Fruit fly (Drosophila melanogaster) whole organism, embryonic: ENCODE measurements around the gene CG18649.

ENCODE experiments used
- Adf1 ChIP-seq: fragments of 200-800 bp; sonication (Bioruptor generic); IDR thresholded peaks from 2 replicates; pipeline ENCODE4 v1.3.6; 2022; ENCODE audit warnings: missing biosample characterization, missing genetic modification characterization
- Aef1 ChIP-seq: fragments of 200-800 bp; sonication (Bioruptor generic); IDR thresholded peaks from 3 replicates; pipeline ENCODE4 v1.3.6; 2022; ENCODE audit warnings: missing biosample characterization, missing genetic modification characterization
- BtbVII ChIP-seq: fragments of 200-800 bp; sonication (Bioruptor generic); optimal IDR thresholded peaks from 3 replicates; lab custom pipeline; 2017; ENCODE audit warnings: missing biosample characterization, mild to moderate bottlenecking, missing genetic modification characterization
- CG12104 ChIP-seq: fragments of 200-800 bp; sonication (Bioruptor generic); optimal IDR thresholded peaks from 3 replicates; lab custom pipeline; 2016; ENCODE audit warnings: missing biosample characterization, missing genetic modification characterization
- CG12942 ChIP-seq: fragments of 200-800 bp; sonication (Bioruptor generic); optimal IDR thresholded peaks from 3 replicates; lab custom pipeline; 2016; ENCODE audit warnings: missing biosample characterization, missing genetic modification characterization
- CG13424 ChIP-seq: fragments of 200-800 bp; sonication (Bioruptor generic); optimal IDR thresholded peaks from 2 replicates; lab custom pipeline; 2019; ENCODE audit warnings: missing biosample characterization, mild to moderate bottlenecking, missing genetic modification characterization, moderate library complexity
- CG14860 ChIP-seq: fragments of 200-800 bp; sonication (Bioruptor generic); IDR thresholded peaks from 3 replicates; pipeline ENCODE4 v1.3.6; 2022; ENCODE audit warnings: missing biosample characterization, missing genetic modification characterization; ENCODE audit not compliant: partially characterized antibody
- CG17612 ChIP-seq: fragments of 200-800 bp; sonication (Bioruptor generic); IDR thresholded peaks from 2 replicates; pipeline ENCODE4 v1.3.6; 2022; ENCODE audit warnings: missing biosample characterization, missing genetic modification characterization
- CG2712 ChIP-seq: fragments of 200-800 bp; optimal IDR thresholded peaks from 3 replicates; lab custom pipeline; 2019; ENCODE audit warnings: missing biosample characterization, mild to moderate bottlenecking, missing genetic modification characterization, moderate library complexity
- CG31365 ChIP-seq: fragments of 200-800 bp; sonication (Bioruptor generic); optimal IDR thresholded peaks from 2 replicates; lab custom pipeline; 2018; ENCODE audit warnings: missing biosample characterization, mild to moderate bottlenecking, missing genetic modification characterization
- CG32767 ChIP-seq: fragments of 200-800 bp; sonication (Bioruptor generic); IDR thresholded peaks from 2 replicates; pipeline ENCODE4 v1.3.6; 2022; ENCODE audit warnings: missing biosample characterization, missing genetic modification characterization
- CG34376 ChIP-seq: fragments of 200-800 bp; sonication (Bioruptor generic); optimal IDR thresholded peaks from 2 replicates; lab custom pipeline; 2018; ENCODE audit warnings: missing biosample characterization, mild to moderate bottlenecking, missing genetic modification characterization
- CG34422 ChIP-seq: fragments of 200-800 bp; sonication (Bioruptor generic); IDR thresholded peaks from 3 replicates; pipeline ENCODE4 v1.3.6; 2022; ENCODE audit warnings: missing biosample characterization, missing genetic modification characterization
- CG5180 ChIP-seq: fragments of 200-800 bp; sonication (Bioruptor generic); optimal IDR thresholded peaks from 3 replicates; lab custom pipeline; 2017; ENCODE audit warnings: missing biosample characterization, missing genetic modification characterization, mild to moderate bottlenecking, moderate library complexity, missing genetic modification reagents
- CG5245 ChIP-seq: fragments of 200-800 bp; sonication (Bioruptor generic); optimal IDR thresholded peaks from 3 replicates; lab custom pipeline; 2016; ENCODE audit warnings: missing biosample characterization, missing genetic modification characterization
- CG6272 ChIP-seq: fragments of 200-800 bp; sonication (Bioruptor generic); IDR thresholded peaks from 2 replicates; pipeline ENCODE4 v1.3.6; 2022; ENCODE audit warnings: missing biosample characterization, missing genetic modification characterization
- CG7745 ChIP-seq: fragments of 200-800 bp; sonication (Bioruptor generic); optimal IDR thresholded peaks from 2 replicates; lab custom pipeline; 2018; ENCODE audit warnings: missing biosample characterization, mild to moderate bottlenecking, missing genetic modification characterization, moderate library complexity
- CTCF ChIP-seq: fragments of 200-800 bp; sonication (Bioruptor generic); optimal IDR thresholded peaks from 2 replicates; lab custom pipeline; 2017; ENCODE audit warnings: missing biosample characterization, mild to moderate bottlenecking, missing genetic modification characterization, moderate library complexity
- Camta ChIP-seq: fragments of 200-800 bp; sonication (Bioruptor generic); optimal IDR thresholded peaks from 2 replicates; lab custom pipeline; 2016; ENCODE audit warnings: missing biosample characterization, missing genetic modification characterization
- CoRest ChIP-seq: fragments of 200-800 bp; sonication (Bioruptor generic); optimal IDR thresholded peaks from 3 replicates; lab custom pipeline; 2018; ENCODE audit warnings: missing biosample characterization, mild to moderate bottlenecking, missing genetic modification characterization, moderate library complexity
- Dbx ChIP-seq: fragments of 200-800 bp; sonication (Bioruptor generic); IDR thresholded peaks from 3 replicates; pipeline ENCODE4 v1.3.6; 2022; ENCODE audit warnings: missing biosample characterization, missing genetic modification characterization
- Dp ChIP-seq: fragments of 200-800 bp; sonication (Bioruptor generic); optimal IDR thresholded peaks from 2 replicates; lab custom pipeline; 2018; ENCODE audit warnings: missing biosample characterization, mild to moderate bottlenecking, missing genetic modification characterization, moderate library complexity
- Dref ChIP-seq: fragments of 200-800 bp; sonication (Bioruptor generic); IDR thresholded peaks from 2 replicates; pipeline ENCODE4 v1.3.6; 2022; ENCODE audit warnings: missing biosample characterization, missing genetic modification characterization
- H2.0 ChIP-seq: fragments of 200-800 bp; sonication (Bioruptor generic); IDR thresholded peaks from 2 replicates; pipeline ENCODE4 v1.3.6; 2022; ENCODE audit warnings: missing biosample characterization, missing genetic modification characterization
- HLH54F ChIP-seq: fragments of 200-800 bp; sonication (Bioruptor generic); optimal IDR thresholded peaks from 3 replicates; lab custom pipeline; 2016; ENCODE audit warnings: missing biosample characterization, missing genetic modification characterization
- Hr78 ChIP-seq, 2 experiments: fragments of 200-800 bp in 1 of 2; fragments of >200 bp in 1 of 2; sonication (Bioruptor generic) in 1 of 2; optimal IDR thresholded peaks; 2 replicates each; lab custom pipeline; 2017 to 2019; ENCODE audit warnings: missing biosample characterization in 2 of 2, missing genetic modification characterization in 2 of 2, mild to moderate bottlenecking in 1 of 2, moderate library complexity in 1 of 2
- Kr ChIP-seq: fragments of 200-800 bp; sonication (Bioruptor generic); optimal IDR thresholded peaks from 2 replicates; lab custom pipeline; 2017; ENCODE audit warnings: missing biosample characterization, mild to moderate bottlenecking, missing genetic modification characterization
- PHDP ChIP-seq: fragments of 200-800 bp; sonication (Bioruptor generic); optimal IDR thresholded peaks from 3 replicates; lab custom pipeline; 2018; ENCODE audit warnings: missing biosample characterization, mild to moderate bottlenecking, missing genetic modification characterization, moderate library complexity
- Rfx ChIP-seq: fragments of 200-800 bp; sonication (Bioruptor generic); IDR thresholded peaks from 2 replicates; pipeline ENCODE4 v1.3.6; 2022; ENCODE audit warnings: missing biosample characterization, missing genetic modification characterization
- Sin3A ChIP-seq: fragments of >200 bp; optimal IDR thresholded peaks from 2 replicates; lab custom pipeline; 2018
- ac ChIP-seq: fragments of 200-800 bp; sonication (Bioruptor generic); optimal IDR thresholded peaks from 3 replicates; lab custom pipeline; 2017; ENCODE audit warnings: missing biosample characterization, mild to moderate bottlenecking, missing genetic modification characterization
- chif ChIP-seq, 2 experiments: fragments of 200-800 bp; sonication (Bioruptor generic); optimal IDR thresholded peaks; 3 replicates each; lab custom pipeline; 2016; ENCODE audit warnings: missing biosample characterization in 2 of 2, missing genetic modification characterization in 2 of 2
- chn ChIP-seq: fragments of 200-800 bp; sonication (Bioruptor generic); optimal IDR thresholded peaks from 2 replicates; lab custom pipeline; 2016; ENCODE audit warnings: missing biosample characterization, missing genetic modification characterization
- crp ChIP-seq, 2 experiments: fragments of 200-800 bp; sonication (Bioruptor generic); optimal IDR thresholded peaks; 2 replicates in 1 of 2; 3 replicates in 1 of 2; lab custom pipeline; 2017; ENCODE audit warnings: missing biosample characterization in 2 of 2, missing genetic modification characterization in 2 of 2, mild to moderate bottlenecking in 1 of 2, moderate library complexity in 1 of 2
- dysf ChIP-seq: fragments of 200-800 bp; sonication (Bioruptor generic); IDR thresholded peaks from 3 replicates; pipeline ENCODE4 v1.3.6; 2022; ENCODE audit warnings: missing biosample characterization, missing genetic modification characterization
- ewg ChIP-seq: fragments of 200-800 bp; sonication (Bioruptor generic); optimal IDR thresholded peaks from 3 replicates; lab custom pipeline; 2017; ENCODE audit warnings: mild to moderate bottlenecking, missing biosample characterization, missing genetic modification reagents, missing genetic modification characterization
- ftz-f1 ChIP-seq: fragments of 200-800 bp; sonication (Bioruptor generic); optimal IDR thresholded peaks from 2 replicates; lab custom pipeline; 2016; ENCODE audit warnings: missing biosample characterization, missing genetic modification characterization
- gcm2 ChIP-seq: fragments of 200-800 bp; sonication (Bioruptor generic); optimal IDR thresholded peaks from 2 replicates; lab custom pipeline; 2016; ENCODE audit warnings: missing biosample characterization, missing genetic modification characterization
- kah ChIP-seq: fragments of 200-800 bp; sonication (Bioruptor generic); optimal IDR thresholded peaks from 2 replicates; lab custom pipeline; 2018; ENCODE audit warnings: missing biosample characterization, mild to moderate bottlenecking, missing genetic modification characterization
- mld ChIP-seq: fragments of 200-800 bp; sonication (Bioruptor generic); IDR thresholded peaks from 3 replicates; pipeline ENCODE4 v1.3.6; 2022; ENCODE audit warnings: missing biosample characterization, missing genetic modification characterization; ENCODE audit not compliant: partially characterized antibody
- nmo ChIP-seq: fragments of 200-800 bp; sonication (Bioruptor generic); optimal IDR thresholded peaks from 2 replicates; lab custom pipeline; 2018; ENCODE audit warnings: missing biosample characterization, mild to moderate bottlenecking, missing genetic modification characterization, moderate library complexity
- oc ChIP-seq: fragments of 200-800 bp; sonication (Bioruptor generic); optimal IDR thresholded peaks from 2 replicates; lab custom pipeline; 2018; ENCODE audit warnings: missing biosample characterization, mild to moderate bottlenecking, missing genetic modification characterization, moderate library complexity
- p53 ChIP-seq: fragments of 200-800 bp; sonication (Bioruptor generic); optimal IDR thresholded peaks from 2 replicates; lab custom pipeline; 2016; ENCODE audit warnings: missing biosample characterization, missing genetic modification characterization
- pnt ChIP-seq: fragments of 200-800 bp; sonication (Bioruptor generic); optimal IDR thresholded peaks from 3 replicates; lab custom pipeline; 2016; ENCODE audit warnings: missing biosample characterization, missing genetic modification characterization
- prd ChIP-seq, 3 experiments: fragments of >200 bp in 2 of 3; fragments of 200-800 bp in 1 of 3; sonication (Bioruptor generic) in 1 of 3; optimal IDR thresholded peaks in 2 of 3; IDR thresholded peaks in 1 of 3; 2 replicates in 2 of 3; 3 replicates in 1 of 3; pipeline versions ENCODE4 v1.3.6 to Lab custom; 2017 to 2022; ENCODE audit warnings: missing biosample characterization in 1 of 3, missing genetic modification characterization in 1 of 3
- pzg ChIP-seq: fragments of 200-800 bp; sonication (Bioruptor generic); optimal IDR thresholded peaks from 3 replicates; lab custom pipeline; 2018; ENCODE audit warnings: missing biosample characterization, mild to moderate bottlenecking, missing genetic modification characterization, moderate library complexity
- tna ChIP-seq: fragments of 200-800 bp; sonication (Bioruptor generic); IDR thresholded peaks from 2 replicates; pipeline ENCODE4 v1.3.6; 2022; ENCODE audit warnings: missing biosample characterization, missing genetic modification characterization; ENCODE audit not compliant: partially characterized antibody
- toy ChIP-seq: fragments of 200-800 bp; sonication (Bioruptor generic); IDR thresholded peaks from 2 replicates; pipeline ENCODE4 v1.3.6; 2022; ENCODE audit warnings: missing biosample characterization, missing genetic modification characterization
- twi ChIP-seq: fragments of 200-800 bp; optimal IDR thresholded peaks from 2 replicates; lab custom pipeline; 2019; ENCODE audit warnings: missing biosample characterization, mild to moderate bottlenecking, missing genetic modification characterization, moderate library complexity
- tx ChIP-seq: fragments of 200-800 bp; sonication (Bioruptor generic); optimal IDR thresholded peaks from 2 replicates; lab custom pipeline; 2016; ENCODE audit warnings: missing biosample characterization, missing genetic modification characterization

The CG18649 gene

dm6 chr3L:15094589-15095288 lies 40.8 kb upstream of the CG18649 start, which contains the start of the genes sstn, Plp and GlyRS (continued):
- peak; percentile 41; the same call in 1 of the 3 replicates for TF ChIP-seq CG34422 (GFP tag; lab: Robert Waterston, UW)
- no peak for TF ChIP-seq CG34376 (GFP tag; lab: Kevin White, UChicago)
- TF ChIP-seq toy (GFP tag; lab: Robert Waterston, UW), result no peak
- TF ChIP-seq chn (GFP tag; lab: Kevin White, UChicago), result no peak
- TF ChIP-seq Dbx (GFP tag; lab: Robert Waterston, UW), result no peak
- 0 out of 2 replicates have a peak, but pooled peaks have one; percentile 24 for TF ChIP-seq Rfx (GFP tag; lab: Robert Waterston, UW)
- TF ChIP-seq Camta (GFP tag; lab: Kevin White, UChicago), result no peak
- TF ChIP-seq H2.0 (GFP tag; lab: Robert Waterston, UW), result no peak
- TF ChIP-seq pnt (GFP tag; lab: Kevin White, UChicago), result no peak
- TF ChIP-seq Aef1 (GFP tag; lab: Robert Waterston, UW), result no peak
- TF ChIP-seq CG12104 (GFP tag; lab: Kevin White, UChicago), result peak; percentile 39
- no peak for TF ChIP-seq Hr78 (GFP tag; optimal IDR thresholded peaks at IDR 0.05; lab: Kevin White, UChicago)
- no peak for TF ChIP-seq CG31365 (tag; lab: Kevin White, UChicago)
- no peak for TF ChIP-seq Kr (GFP tag; lab: Kevin White, UChicago)
- TF ChIP-seq tna, result no peak
- TF ChIP-seq tx, result no peak
- TF ChIP-seq p53 (GFP tag; lab: Kevin White, UChicago), result no peak
- peak; percentile 26 for TF ChIP-seq oc
- TF ChIP-seq CG14860 (GFP tag; lab: Robert Waterston, UW), result no peak; the same call in 2 of the 3 replicates
- no peak for TF ChIP-seq CG32767 (GFP tag; lab: Robert Waterston, UW)
- TF ChIP-seq Sin3A (lab: Kevin White, UChicago), result no peak
- TF ChIP-seq chif (GFP tag; optimal IDR thresholded peaks at IDR 0.05; lab: Kevin White, UChicago), result no peak
- no peak for TF ChIP-seq CG12942 (GFP tag; lab: Kevin White, UChicago)
- no peak for TF ChIP-seq dysf (GFP tag; lab: Robert Waterston, UW)
- no peak for TF ChIP-seq ac (GFP tag; lab: Kevin White, UChicago)
- TF ChIP-seq Adf1, result peak; percentile 13; the same call in 1 of the 2 replicates
- no peak for TF ChIP-seq CG17612 (GFP tag; lab: Robert Waterston, UW)
- no peak for TF ChIP-seq mld (GFP tag; lab: Robert Waterston, UW)
- TF ChIP-seq BtbVII (GFP tag; lab: Kevin White, UChicago), result no peak
- TF ChIP-seq crp (GFP tag; optimal IDR thresholded peaks at IDR 0.05; lab: Kevin White, UChicago), result peak in 1 of 2 experiments; percentile 33
- peak; percentile 32 for TF ChIP-seq CG13424 (tag; lab: Kevin White, UChicago)
- peak; percentile 72 for TF ChIP-seq CG2712 (tag; lab: Kevin White, UChicago)
- TF ChIP-seq Dref (GFP tag; lab: Robert Waterston, UW), result peak; percentile 71
- no peak for TF ChIP-seq gcm2
- TF ChIP-seq nmo (GFP tag; lab: Kevin White, UChicago), result peak; percentile 58
- TF ChIP-seq CG5245 (GFP tag; lab: Kevin White, UChicago), result no peak
- TF ChIP-seq CTCF (GFP tag; lab: Kevin White, UChicago), result no peak
- peak; percentile 10 for TF ChIP-seq PHDP (tag; lab: Kevin White, UChicago)
- TF ChIP-seq CoRest (tag; lab: Kevin White, UChicago), result peak; percentile 67
- TF ChIP-seq HLH54F (GFP tag; lab: Kevin White, UChicago), result no peak
- TF ChIP-seq CG5180 (GFP tag; lab: Kevin White, UChicago), result peak; percentile 27
- TF ChIP-seq twi, result peak; percentile 26
- no peak for TF ChIP-seq ftz-f1 (GFP tag; lab: Kevin White, UChicago)
- peak; percentile 17 for TF ChIP-seq Dp
- TF ChIP-seq ewg (GFP tag; lab: Kevin White, UChicago), result peak; percentile 18
- TF ChIP-seq prd (optimal IDR thresholded peaks at IDR 0.05; lab: Kevin White, UChicago), result no peak
- TF ChIP-seq prd (GFP tag; IDR thresholded peaks at IDR 0.05; lab: Robert Waterston, UW), result no peak
- no peak for TF ChIP-seq CG6272 (GFP tag; lab: Robert Waterston, UW)
- no peak for TF ChIP-seq CG7745
- no peak for TF ChIP-seq kah (GFP tag; lab: Kevin White, UChicago)
- TF ChIP-seq pzg (GFP tag; lab: Kevin White, UChicago), result peak; percentile 51
